Worm (Caenorhabditis elegans): ENCODE data around the gene lir-2.

Gene lir-2

DNA sequence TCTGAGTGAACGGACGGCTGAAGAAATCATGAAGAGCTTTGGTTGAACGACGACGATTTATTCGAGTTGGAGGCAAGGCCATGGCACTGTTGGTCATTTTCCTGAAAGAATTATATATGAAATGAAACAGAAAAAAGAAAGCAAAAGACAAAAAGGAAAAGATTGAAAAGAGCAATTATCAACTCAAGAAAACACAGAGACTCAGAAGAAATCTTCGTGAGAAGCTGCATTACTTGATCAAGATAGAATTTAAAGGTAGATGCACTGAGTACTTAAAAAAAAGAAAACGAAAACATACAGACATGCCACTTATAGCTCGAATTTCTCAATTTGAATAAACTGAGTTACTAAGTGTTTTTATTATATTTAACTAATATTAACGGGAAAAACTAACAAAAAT, 51.4 kb downstream of the lir-2 start, which contains the start of gene cpna-5:
Gene cpna-5 (minus strand): TSS at position 101 of the 400 bp plus-strand sequence.
- TF ChIP-seq hmg-4 (GFP tag; optimal IDR thresholded peaks at IDR 0.05) (no peak), hmbx-1 (tag; optimal IDR thresholded peaks at IDR 0.05) (no peak), sea-1 (GFP tag; conservative IDR thresholded peaks at IDR 0.05) (no peak), scrt-1 (GFP tag; IDR thresholded peaks at IDR 0.05) (no peak), aly-1 (tag; optimal IDR thresholded peaks at IDR 0.05) (no peak), ama-1 (optimal IDR thresholded peaks at IDR 0.05) (no peak), B0310.2 (tag; optimal IDR thresholded peaks at IDR 0.05) (no peak), tra-4 (tag; optimal IDR thresholded peaks at IDR 0.05) (no peak), pes-1 (GFP tag; IDR thresholded peaks at IDR 0.05) (no peak), flt-1 (GFP tag; IDR thresholded peaks at IDR 0.05) (no peak), tbx-11 (GFP tag; IDR thresholded peaks at IDR 0.05) (no peak), ceh-13 (GFP tag; optimal IDR thresholded peaks at IDR 0.05) (no peak)

DNA sequence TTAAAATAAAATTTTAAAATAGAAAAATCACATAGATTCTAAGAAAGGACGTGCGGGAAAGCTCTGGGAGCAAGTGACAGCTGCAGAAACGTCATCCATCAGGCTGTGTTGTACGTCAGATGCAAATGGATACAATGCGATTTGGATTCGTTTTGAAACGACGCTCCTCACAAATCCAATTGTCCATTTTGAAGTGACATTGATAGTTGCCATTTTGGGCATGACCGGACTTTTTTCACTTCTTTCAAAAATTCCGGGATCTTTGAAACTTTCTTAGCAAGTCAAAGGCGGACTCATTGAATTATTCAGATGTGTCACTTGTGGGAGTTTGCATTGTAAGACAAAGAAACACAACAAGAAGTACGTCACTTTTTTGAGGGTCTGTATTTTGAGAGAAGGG, 52.0 kb downstream of the lir-2 start:
- TF ChIP-seq ets-7 (tag; optimal IDR thresholded peaks at IDR 0.05), result no peak

DNA sequence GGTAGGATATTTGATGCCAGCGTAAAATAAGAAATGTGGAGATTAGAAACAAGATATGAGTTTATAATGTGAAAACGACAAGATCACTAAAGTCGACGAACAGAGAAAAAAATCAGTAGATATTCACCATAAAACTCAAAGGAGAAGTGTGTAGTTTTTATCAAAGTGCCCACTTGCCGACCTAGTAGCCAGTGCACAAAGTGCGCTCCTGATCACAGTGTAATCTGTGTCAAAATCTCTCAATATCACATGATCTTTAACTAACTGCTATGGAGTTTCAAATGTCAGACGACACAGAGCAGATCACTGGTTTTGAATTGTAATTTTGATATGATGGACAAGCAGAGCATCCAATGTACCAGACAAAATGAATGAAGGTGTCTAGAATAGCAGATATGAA, 53.4 kb downstream of the lir-2 start:
- TF ChIP-seq aly-1 (tag; optimal IDR thresholded peaks at IDR 0.05) (no peak), hmg-4 (GFP tag; optimal IDR thresholded peaks at IDR 0.05) (no peak), sea-1 (GFP tag; conservative IDR thresholded peaks at IDR 0.05) (no peak), tbx-11 (GFP tag; IDR thresholded peaks at IDR 0.05) (no peak), flt-1 (GFP tag; IDR thresholded peaks at IDR 0.05) (no peak), ama-1 (optimal IDR thresholded peaks at IDR 0.05) (no peak), ceh-36 (tag; optimal IDR thresholded peaks at IDR 0.05) (no peak), ets-7 (tag; optimal IDR thresholded peaks at IDR 0.05) (no peak), ceh-13 (GFP tag; optimal IDR thresholded peaks at IDR 0.05) (no peak), tbx-37 (GFP tag; conservative IDR thresholded peaks at IDR 0.05) (no peak), hmbx-1 (tag; optimal IDR thresholded peaks at IDR 0.05) (no peak)
